Worm (Caenorhabditis elegans) whole organism, L3 larva: ENCODE data around the gene ltd-1.

Source experiments
- ama-1 ChIP-seq: fragments of 150-350 bp; optimal IDR thresholded peaks from 2 replicates; lab custom pipeline; 2018
- fos-1 ChIP-seq: fragments of 150-350 bp; optimal IDR thresholded peaks from 2 replicates; lab custom pipeline; 2014; ENCODE audit warnings: missing biosample characterization, missing genetic modification characterization
- nhr-12 ChIP-seq: fragments of 150-350 bp; optimal IDR thresholded peaks from 2 replicates; lab custom pipeline; 2014; ENCODE audit warnings: missing biosample characterization, missing genetic modification characterization
- nhr-23 ChIP-seq: fragments of 150-350 bp; optimal IDR thresholded peaks from 2 replicates; lab custom pipeline; 2014; ENCODE audit warnings: missing biosample characterization, missing genetic modification reagents, missing genetic modification characterization
- pha-4 ChIP-seq: fragments of 150-350 bp; optimal IDR thresholded peaks from 2 replicates; lab custom pipeline; 2014; ENCODE audit warnings: missing biosample characterization, missing genetic modification reagents, missing genetic modification characterization
- pqm-1 ChIP-seq: fragments of 150-350 bp; optimal IDR thresholded peaks from 2 replicates; lab custom pipeline; 2017; ENCODE audit warnings: missing biosample characterization, missing genetic modification characterization, inconsistent platforms
- snpc-4 ChIP-seq: fragments of 150-350 bp; optimal IDR thresholded peaks from 2 replicates; lab custom pipeline; 2014; ENCODE audit warnings: missing biosample characterization, missing genetic modification characterization
- ztf-11 ChIP-seq: fragments of 150-350 bp; optimal IDR thresholded peaks from 2 replicates; lab custom pipeline; 2014; ENCODE audit warnings: missing biosample characterization, missing genetic modification characterization
- ztf-4 ChIP-seq: fragments of 150-350 bp; optimal IDR thresholded peaks from 2 replicates; lab custom pipeline; 2014; ENCODE audit warnings: missing biosample characterization, missing genetic modification characterization

DNA sequence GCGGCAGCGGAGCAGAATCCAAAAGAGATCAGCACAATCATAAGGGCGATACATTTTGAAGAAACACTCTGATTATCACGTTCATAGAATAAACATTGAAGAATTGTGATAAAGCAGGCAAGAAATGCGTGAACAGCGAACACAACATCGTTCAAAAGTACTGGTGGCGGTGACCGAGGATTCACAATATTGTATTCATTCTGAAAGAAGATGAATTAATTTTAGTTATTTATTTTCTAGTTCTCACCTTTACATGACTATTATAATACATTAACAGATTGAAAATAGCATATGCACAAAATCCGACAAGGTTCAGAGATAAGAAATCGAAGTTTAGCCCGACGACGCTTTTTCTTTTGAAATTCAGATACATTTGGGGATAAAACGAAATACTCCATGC lies 43.4 kb upstream of the ltd-1 start:
- no peak for TF ChIP-seq ztf-11
- TF ChIP-seq ztf-4 (tag; lab: Kevin White, UChicago), result no peak
- no peak for TF ChIP-seq nhr-12
- TF ChIP-seq ama-1 (lab: Kevin White, UChicago), result no peak
- TF ChIP-seq nhr-23, result no peak
- TF ChIP-seq snpc-4 (tag; lab: Kevin White, UChicago), result no peak
- no peak for TF ChIP-seq pqm-1 (tag; lab: Kevin White, UChicago)
- TF ChIP-seq pha-4 (tag; lab: Kevin White, UChicago), result no peak
- TF ChIP-seq fos-1 (tag; lab: Kevin White, UChicago), result no peak
